Fruit fly (Drosophila melanogaster): ENCODE data around the gene amx.

amx gene

DNA sequence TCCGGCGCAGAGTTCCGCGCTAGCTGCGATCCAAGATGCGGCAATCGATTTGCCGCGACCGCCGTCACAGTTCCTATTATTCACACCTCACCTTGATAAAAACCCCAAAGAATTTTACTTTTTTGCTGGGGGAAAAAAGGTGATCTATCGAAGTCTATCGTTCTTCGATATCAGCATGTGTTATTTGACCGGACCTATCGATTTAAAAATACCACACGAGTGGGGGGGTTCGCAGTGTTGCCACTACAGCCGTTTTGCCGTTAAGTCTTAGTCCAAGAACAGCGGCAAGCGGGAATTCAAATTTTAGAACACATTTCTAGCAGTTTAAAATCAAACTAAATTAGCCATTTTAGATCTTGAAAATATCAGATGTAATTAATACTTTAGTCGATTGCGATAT is 14.9 kb downstream of the amx start, which contains the start of gene CG12121 (continued):
- TF ChIP-seq CG17802 (tag; optimal IDR thresholded peaks at IDR 0.05) (no peak), zen2 (GFP tag; IDR thresholded peaks at IDR 0.05; ENCODE audit: partially characterized antibody) (peak; percentile 70), HmgD (GFP tag; optimal IDR thresholded peaks at IDR 0.05) (no peak), CG12659 (GFP tag; optimal IDR thresholded peaks at IDR 0.05) (peak; percentile 11), nerfin-2 (GFP tag; IDR thresholded peaks at IDR 0.05; ENCODE audit: partially characterized antibody) (peak; percentile 72), unc-4 (GFP tag; IDR thresholded peaks at IDR 0.05; ENCODE audit: partially characterized antibody) (peak; percentile 63), CG18011 (GFP tag; optimal IDR thresholded peaks at IDR 0.05) (no peak), onecut (GFP tag; IDR thresholded peaks at IDR 0.05) (no peak), CG1603 (tag; optimal IDR thresholded peaks at IDR 0.05) (no peak), CG3847 (GFP tag; IDR thresholded peaks at IDR 0.05) (no peak), Abd-B (GFP tag; optimal IDR thresholded peaks at IDR 0.05) (peak; percentile 18), ara (GFP tag; IDR thresholded peaks at IDR 0.05) (no peak), CG10565 (GFP tag; optimal IDR thresholded peaks at IDR 0.05) (no peak), so (GFP tag; IDR thresholded peaks at IDR 0.05) (no peak), CG42726 (GFP tag; IDR thresholded peaks at IDR 0.05; ENCODE audit: partially characterized antibody) (0 out of 2 replicates have a peak, but pooled peaks have one; percentile 8), CG4328 (GFP tag; optimal IDR thresholded peaks at IDR 0.05) (no peak), chinmo (GFP tag; IDR thresholded peaks at IDR 0.05; ENCODE audit: partially characterized antibody) (peak; percentile 75; the same call in 1 of the 4 replicates), fd64A (GFP tag; optimal IDR thresholded peaks at IDR 0.05) (no peak), Doc2 (GFP tag; IDR thresholded peaks at IDR 0.05) (no peak), salm (tag; optimal IDR thresholded peaks at IDR 0.05) (no peak), CG2129 (GFP tag; IDR thresholded peaks at IDR 0.05; ENCODE audit: partially characterized antibody) (no peak), al (GFP tag; IDR thresholded peaks at IDR 0.05) (no peak), CG8924 (tag; optimal IDR thresholded peaks at IDR 0.05) (no peak), CG4360 (GFP tag; IDR thresholded peaks at IDR 0.05) (no peak), Sry-β (GFP tag; optimal IDR thresholded peaks at IDR 0.05) (peak; percentile 52), CG8089 (GFP tag; optimal IDR thresholded peaks at IDR 0.05) (no peak), Sox102F (GFP tag; optimal IDR thresholded peaks at IDR 0.05) (no peak), CG18619 (GFP tag; optimal IDR thresholded peaks at IDR 0.05) (no peak), CG9817 (tag; optimal IDR thresholded peaks at IDR 0.05) (no peak), hkb (optimal IDR thresholded peaks at IDR 0.05) (no peak), hkb (GFP tag; IDR thresholded peaks at IDR 0.05) (no peak), Neu2 (GFP tag; optimal IDR thresholded peaks at IDR 0.05; ENCODE audit: borderline replicate concordance) (no peak), gcm (GFP tag; optimal IDR thresholded peaks at IDR 0.05) (no peak), CG7357 (GFP tag; IDR thresholded peaks at IDR 0.05) (no peak), maf-S (GFP tag; optimal IDR thresholded peaks at IDR 0.05) (no peak), CG10274 (GFP tag; optimal IDR thresholded peaks at IDR 0.05) (no peak), CG2199 (GFP tag; IDR thresholded peaks at IDR 0.05) (no peak), CG11093 (GFP tag; IDR thresholded peaks at IDR 0.05) (no peak), otp (GFP tag; IDR thresholded peaks at IDR 0.05) (no peak), CG12769 (tag; optimal IDR thresholded peaks at IDR 0.05) (no peak), CG17359 (tag; optimal IDR thresholded peaks at IDR 0.05) (no peak), Ada2b (GFP tag; IDR thresholded peaks at IDR 0.05) (no peak), crp (GFP tag; optimal IDR thresholded peaks at IDR 0.05) (peak in 1 of 2 experiments; percentile 19), p53 (GFP tag; optimal IDR thresholded peaks at IDR 0.05) (no peak), Tbp (GFP tag; optimal IDR thresholded peaks at IDR 0.05) (no peak), ATbp (GFP tag; optimal IDR thresholded peaks at IDR 0.05) (no peak), CG32772 (GFP tag; IDR thresholded peaks at IDR 0.05) (no peak), CG17186 (GFP tag; optimal IDR thresholded peaks at IDR 0.05) (no peak), CG31388 (GFP tag; optimal IDR thresholded peaks at IDR 0.05) (no peak), CG17385 (GFP tag; optimal IDR thresholded peaks at IDR 0.05) (no peak), kah (GFP tag; optimal IDR thresholded peaks at IDR 0.05) (no peak)

Data from whole organism, embryonic.